Worm (Caenorhabditis elegans) whole organism, early embryonic: ENCODE measurements around the gene srlf-36.

ENCODE experiments used
- B0310.2 ChIP-seq: sonication (generic microtip); optimal IDR thresholded peaks from 2 replicates; lab custom pipeline; 2016; ENCODE audit warnings: mild to moderate bottlenecking, missing genetic modification characterization, missing compliant biosample characterization
- F13C5.2 ChIP-seq: sonication (generic microtip); optimal IDR thresholded peaks from 2 replicates; lab custom pipeline; 2017; ENCODE audit warnings: mild to moderate bottlenecking, missing genetic modification characterization, inconsistent platforms, missing compliant biosample characterization
- aly-1 ChIP-seq: sonication (generic microtip); optimal IDR thresholded peaks from 2 replicates; lab custom pipeline; 2016; ENCODE audit warnings: missing genetic modification characterization, missing compliant biosample characterization
- ama-1 ChIP-seq: fragments of 150-350 bp; optimal IDR thresholded peaks from 2 replicates; lab custom pipeline; 2014
- ceh-13 ChIP-seq: fragments of 200-800 bp; sonication (Bioruptor generic); optimal IDR thresholded peaks from 2 replicates; lab custom pipeline; 2018; ENCODE audit warnings: mild to moderate bottlenecking, missing genetic modification characterization, missing compliant biosample characterization
- ceh-36 ChIP-seq: sonication (generic microtip); optimal IDR thresholded peaks from 2 replicates; lab custom pipeline; 2016; ENCODE audit warnings: missing genetic modification characterization, inconsistent platforms, missing compliant biosample characterization
- ets-7 ChIP-seq: sonication (generic microtip); optimal IDR thresholded peaks from 2 replicates; lab custom pipeline; 2016; ENCODE audit warnings: missing genotype, missing genetic modification characterization, missing compliant biosample characterization
- flt-1 ChIP-seq: fragments of 200-800 bp; sonication (Bioruptor generic); IDR thresholded peaks from 2 replicates; pipeline ENCODE4 v1.3.6; 2022; ENCODE audit warnings: missing genetic modification characterization, missing compliant biosample characterization
- hmbx-1 ChIP-seq: sonication (generic microtip); optimal IDR thresholded peaks from 2 replicates; lab custom pipeline; 2016; ENCODE audit warnings: mild to moderate bottlenecking, missing genetic modification characterization, missing compliant biosample characterization
- hmg-4 ChIP-seq: fragments of 200-800 bp; sonication (Bioruptor generic); optimal IDR thresholded peaks from 2 replicates; lab custom pipeline; 2018; ENCODE audit warnings: mild to moderate bottlenecking, missing genetic modification characterization, missing compliant biosample characterization
- hnd-1 ChIP-seq: sonication (generic microtip); optimal IDR thresholded peaks from 2 replicates; lab custom pipeline; 2016; ENCODE audit warnings: missing genetic modification characterization, missing compliant biosample characterization
- pes-1 ChIP-seq: fragments of 200-800 bp; sonication (Bioruptor generic); IDR thresholded peaks from 2 replicates; pipeline ENCODE4 v1.3.6; 2022; ENCODE audit warnings: missing genetic modification reagents, missing genetic modification characterization, missing compliant biosample characterization
- scrt-1 ChIP-seq: fragments of 200-800 bp; sonication (Bioruptor generic); IDR thresholded peaks from 2 replicates; pipeline ENCODE4 v1.3.6; 2022; ENCODE audit warnings: missing genetic modification characterization, missing compliant biosample characterization
- sea-1 ChIP-seq: fragments of 200-800 bp; sonication (Bioruptor generic); conservative IDR thresholded peaks from 2 replicates; pipeline ENCODE4 v1.3.6; 2022; ENCODE audit warnings: missing genetic modification characterization, missing compliant biosample characterization
- tbx-11 ChIP-seq: fragments of 200-800 bp; sonication (Bioruptor generic); IDR thresholded peaks from 2 replicates; pipeline ENCODE4 v1.3.6; 2022; ENCODE audit warnings: missing genetic modification characterization, missing compliant biosample characterization
- tbx-37 ChIP-seq: fragments of 200-800 bp; sonication (Bioruptor generic); conservative IDR thresholded peaks from 2 replicates; pipeline ENCODE4 v1.3.6; 2022; ENCODE audit warnings: missing genetic modification reagents, missing genetic modification characterization, missing compliant biosample characterization
- tra-4 ChIP-seq: sonication (generic microtip); optimal IDR thresholded peaks from 2 replicates; lab custom pipeline; 2017; ENCODE audit warnings: missing genetic modification characterization, missing compliant biosample characterization

Gene srlf-36

DNA sequence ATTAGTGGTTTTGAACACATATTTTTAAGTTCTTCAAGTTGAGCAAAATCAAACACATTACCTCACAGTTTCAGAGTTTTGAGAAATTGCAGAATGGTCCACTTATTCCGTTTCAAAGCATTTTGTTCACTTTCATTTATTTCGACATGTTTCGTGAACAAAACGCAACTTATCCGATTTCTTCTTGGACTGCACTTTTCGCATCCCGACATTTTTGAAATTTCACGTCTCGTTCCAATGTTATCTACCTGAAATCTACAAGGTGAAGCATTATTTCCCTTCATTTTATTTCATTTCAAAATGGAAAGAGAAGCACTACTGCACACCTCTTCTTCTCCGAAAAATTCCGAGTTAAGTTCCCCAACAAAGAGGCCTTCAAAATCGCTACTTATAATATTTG lies 19.4 kb downstream of the srlf-36 start, which contains the start of gene ZK488.6:
Gene ZK488.6 (plus strand): TSS at position 301 of the 400 bp plus-strand sequence.
- TF ChIP-seq tbx-11 (GFP tag; lab: Robert Waterston, UW) (no peak), ets-7 (no peak), tra-4 (tag; lab: Kevin White, UChicago) (no peak), aly-1 (tag; lab: Kevin White, UChicago) (no peak), hmg-4 (GFP tag; lab: Kevin White, UChicago) (no peak), ceh-36 (tag; lab: Kevin White, UChicago) (no peak), ama-1 (lab: Kevin White, UChicago) (no peak), F13C5.2 (tag; lab: Kevin White, UChicago) (no peak), hnd-1 (tag; lab: Kevin White, UChicago) (no peak), sea-1 (no peak), tbx-37 (GFP tag; lab: Robert Waterston, UW) (no peak), scrt-1 (no peak), ceh-13 (GFP tag; lab: Kevin White, UChicago) (no peak), pes-1 (GFP tag; lab: Robert Waterston, UW) (no peak), flt-1 (GFP tag; lab: Robert Waterston, UW) (no peak), hmbx-1 (tag; lab: Kevin White, UChicago) (no peak)

- TF ChIP-seq F13C5.2 (tag; lab: Kevin White, UChicago) = no peak
Measured at ce11 chrV:587818-588217, 21.8 kb downstream of the srlf-36 start, which contains the start of gene K06H6.1. Gene K06H6.1 (plus strand): TSS chrV:588118.

ce11 chrV:585472-585871 lies 24.1 kb downstream of the srlf-36 start, which contains the start of gene K06H6.2:
Gene K06H6.2 (plus strand): TSS chrV:585772.
- TF ChIP-seq hmbx-1 (tag; lab: Kevin White, UChicago) (no peak), F13C5.2 (tag; lab: Kevin White, UChicago) (no peak), ama-1 (lab: Kevin White, UChicago) (no peak), flt-1 (GFP tag; lab: Robert Waterston, UW) (no peak), tra-4 (tag; lab: Kevin White, UChicago) (no peak), hnd-1 (tag; lab: Kevin White, UChicago) (no peak), pes-1 (GFP tag; lab: Robert Waterston, UW) (no peak), sea-1 (no peak), ceh-13 (GFP tag; lab: Kevin White, UChicago) (no peak), tbx-11 (GFP tag; lab: Robert Waterston, UW) (no peak), ets-7 (no peak), tbx-37 (GFP tag; lab: Robert Waterston, UW) (no peak), hmg-4 (GFP tag; lab: Kevin White, UChicago) (no peak)

DNA sequence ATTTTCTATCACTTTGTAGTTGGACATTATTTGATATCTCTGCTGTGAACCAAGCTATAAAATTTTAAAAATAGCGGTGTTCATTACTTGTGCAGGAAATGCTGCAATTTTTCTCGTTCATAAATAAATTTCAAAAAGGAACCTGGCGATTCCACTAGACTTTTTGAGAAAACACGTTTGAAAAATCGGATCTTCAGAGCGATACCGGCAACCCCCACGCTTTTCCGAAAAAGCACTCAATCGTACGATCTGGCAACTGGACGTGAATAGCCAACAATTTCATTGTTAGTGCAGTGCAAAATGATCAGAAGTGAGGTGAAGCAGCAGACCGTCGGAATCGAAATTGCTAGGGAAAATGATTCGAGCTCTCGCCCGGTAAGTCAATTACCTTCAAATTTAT lies 28.0 kb downstream of the srlf-36 start, which contains the start of gene nstp-7:
Gene nstp-7 (plus strand): TSS at position 301 of the 400 bp plus-strand sequence.
- TF ChIP-seq ets-7 (no peak), ama-1 (lab: Kevin White, UChicago) (no peak), B0310.2 (tag; lab: Kevin White, UChicago) (no peak), tbx-37 (GFP tag; lab: Robert Waterston, UW) (no peak), tbx-11 (GFP tag; lab: Robert Waterston, UW) (no peak), scrt-1 (no peak), pes-1 (GFP tag; lab: Robert Waterston, UW) (no peak), F13C5.2 (tag; lab: Kevin White, UChicago) (no peak)

ce11 chrV:578977-579376 lies 30.6 kb downstream of the srlf-36 start, which contains the start of gene K06H6.4:
Gene K06H6.4 (plus strand): TSS chrV:579277.
- TF ChIP-seq tbx-11 (GFP tag; lab: Robert Waterston, UW) (no peak), tra-4 (tag; lab: Kevin White, UChicago) (no peak), flt-1 (GFP tag; lab: Robert Waterston, UW) (no peak), hmg-4 (GFP tag; lab: Kevin White, UChicago) (no peak)

ce11 chrV:576918-577317 lies 32.7 kb downstream of the srlf-36 start:
- TF ChIP-seq hmg-4 (GFP tag; lab: Kevin White, UChicago) = no peak
- no peak for TF ChIP-seq tbx-11 (GFP tag; lab: Robert Waterston, UW)

ce11 chrV:576070-576469 lies 33.5 kb downstream of the srlf-36 start, which contains the start of gene K06H6.5:
Gene K06H6.5 (plus strand): TSS chrV:576370.
- TF ChIP-seq tra-4 (tag; lab: Kevin White, UChicago) = no peak
- TF ChIP-seq hnd-1 (tag; lab: Kevin White, UChicago) = no peak
- no peak for TF ChIP-seq tbx-11 (GFP tag; lab: Robert Waterston, UW)

DNA sequence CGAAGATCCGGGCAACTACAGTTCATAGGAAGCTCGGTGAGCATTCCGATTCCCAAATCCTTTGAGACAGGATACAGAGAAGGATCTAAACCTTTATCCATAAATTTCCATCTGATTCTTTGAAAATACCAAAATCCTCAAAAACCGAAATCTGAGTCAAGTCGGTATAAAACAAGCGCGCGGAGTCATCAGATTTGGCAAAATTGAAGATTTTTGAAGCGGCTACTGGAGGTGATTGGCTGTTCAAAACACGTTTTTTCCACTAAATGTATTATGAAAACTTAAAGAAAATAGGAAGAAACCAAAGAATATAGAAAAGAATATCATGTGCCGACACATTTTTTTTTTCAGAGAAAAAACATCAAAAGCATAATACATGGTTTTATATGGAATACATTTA lies 34.9 kb downstream of the srlf-36 start, which contains the start of gene C14C6.13:
Gene C14C6.13 (minus strand): TSS at position 101 of the 400 bp plus-strand sequence.
- TF ChIP-seq flt-1 (GFP tag; lab: Robert Waterston, UW) = no peak
- TF ChIP-seq aly-1 (tag; lab: Kevin White, UChicago) = no peak
- TF ChIP-seq hnd-1 (tag; lab: Kevin White, UChicago) = no peak
- no peak for TF ChIP-seq F13C5.2 (tag; lab: Kevin White, UChicago)
- no peak for TF ChIP-seq tbx-11 (GFP tag; lab: Robert Waterston, UW)
- no peak for TF ChIP-seq sea-1
- TF ChIP-seq scrt-1 = no peak
- TF ChIP-seq ets-7 = no peak
- TF ChIP-seq B0310.2 (tag; lab: Kevin White, UChicago) = no peak
- TF ChIP-seq ceh-13 (GFP tag; lab: Kevin White, UChicago) = no peak
- no peak for TF ChIP-seq tra-4 (tag; lab: Kevin White, UChicago)
- TF ChIP-seq tbx-37 (GFP tag; lab: Robert Waterston, UW) = no peak
- no peak for TF ChIP-seq ama-1 (lab: Kevin White, UChicago)
- TF ChIP-seq ceh-36 (tag; lab: Kevin White, UChicago) = no peak
- no peak for TF ChIP-seq pes-1 (GFP tag; lab: Robert Waterston, UW)
- no peak for TF ChIP-seq hmg-4 (GFP tag; lab: Kevin White, UChicago)
- no peak for TF ChIP-seq hmbx-1 (tag; lab: Kevin White, UChicago)
